Fruit fly (Drosophila melanogaster): ENCODE data around the gene PIG-P.

Gene PIG-P

DNA sequence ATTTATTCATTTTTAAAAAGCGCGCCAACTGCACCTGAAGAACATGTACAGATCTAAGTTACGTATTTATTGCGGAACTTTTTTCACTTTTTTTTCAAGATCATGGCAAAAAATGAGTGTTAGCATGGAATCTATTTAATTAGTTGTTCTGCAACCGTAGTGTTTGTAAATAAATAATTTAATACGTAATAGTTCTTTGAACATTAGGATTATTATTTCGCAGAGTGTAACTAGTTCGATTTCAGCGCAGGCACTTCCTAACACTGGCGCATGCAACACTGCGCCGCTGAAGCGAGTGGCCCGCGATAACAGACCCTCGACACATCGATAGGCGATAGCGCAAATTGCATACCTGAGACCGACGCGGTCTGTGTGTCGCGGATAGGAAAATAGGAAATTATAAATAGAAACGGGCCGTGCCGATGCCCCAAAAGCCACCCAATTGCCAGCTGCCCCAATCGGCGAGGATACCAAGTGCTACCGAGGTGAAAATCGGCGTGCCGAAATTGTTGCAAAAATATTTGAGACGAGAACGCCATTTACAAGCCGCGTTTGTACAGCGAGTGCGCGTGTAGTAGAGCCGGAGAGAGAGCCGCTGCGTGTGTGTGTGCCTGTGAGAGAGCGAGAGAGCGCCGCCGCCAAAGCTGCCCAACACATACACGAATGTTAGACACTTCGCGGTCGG, 16.5 kb downstream of the PIG-P start, which contains the start of gene gro (continued):
- TF ChIP-seq Gsc (GFP tag; IDR thresholded peaks at IDR 0.05) (no peak), Blimp-1 (GFP tag; optimal IDR thresholded peaks at IDR 0.05) (peak; percentile 55), CG31224 (GFP tag; IDR thresholded peaks at IDR 0.05) (no peak), CG1602 (GFP tag; optimal IDR thresholded peaks at IDR 0.05) (peak; percentile 60), CG2678 (tag; optimal IDR thresholded peaks at IDR 0.05) (peak; percentile 26), CG18764 (GFP tag; optimal IDR thresholded peaks at IDR 0.05) (peak; percentile 55), ash1 (GFP tag; optimal IDR thresholded peaks at IDR 0.05) (peak; percentile 36), D19A (tag; optimal IDR thresholded peaks at IDR 0.05) (peak; percentile 4), Max (GFP tag; optimal IDR thresholded peaks at IDR 0.05) (peak; percentile 74), fd64A (GFP tag; optimal IDR thresholded peaks at IDR 0.05) (no peak), usp (GFP tag; optimal IDR thresholded peaks at IDR 0.05) (no peak), CG9817 (tag; optimal IDR thresholded peaks at IDR 0.05) (peak; percentile 75), CG1832 (GFP tag; optimal IDR thresholded peaks at IDR 0.05) (no peak), CkIIα-i1 (GFP tag; IDR thresholded peaks at IDR 0.05) (no peak), TFAM (GFP tag; optimal IDR thresholded peaks at IDR 0.05) (no peak), CG17912 (GFP tag; optimal IDR thresholded peaks at IDR 0.05) (peak; percentile 73), Drgx (GFP tag; IDR thresholded peaks at IDR 0.05) (peak; percentile 25; the same call in 1 of the 2 replicates), CG10565 (GFP tag; optimal IDR thresholded peaks at IDR 0.05) (no peak), CG16779 (GFP tag; IDR thresholded peaks at IDR 0.05) (peak; percentile 75; the same call in 1 of the 2 replicates), inv (GFP tag; IDR thresholded peaks at IDR 0.05; ENCODE audit: partially characterized antibody) (peak; percentile 72), dysf (GFP tag; IDR thresholded peaks at IDR 0.05) (peak; percentile 84), C15 (GFP tag; IDR thresholded peaks at IDR 0.05) (no peak), al (GFP tag; IDR thresholded peaks at IDR 0.05) (peak; percentile 53), CG15514 (GFP tag; optimal IDR thresholded peaks at IDR 0.05) (peak; percentile 99), lola (GFP tag; optimal IDR thresholded peaks at IDR 0.05) (peak in 1 of 3 experiments; percentile 15), Trl (optimal IDR thresholded peaks at IDR 0.05) (peak; percentile 93 to 96), Trl (GFP tag; optimal IDR thresholded peaks at IDR 0.05) (peak; percentile 83), HLH54F (GFP tag; optimal IDR thresholded peaks at IDR 0.05) (peak; percentile 74), CG15269 (tag; optimal IDR thresholded peaks at IDR 0.05) (peak; percentile 58), CG15601 (tag; optimal IDR thresholded peaks at IDR 0.05) (peak; percentile 47), Sry-β (GFP tag; optimal IDR thresholded peaks at IDR 0.05) (peak; percentile 11), CG13624 (GFP tag; optimal IDR thresholded peaks at IDR 0.05) (peak; percentile 87), pnt (GFP tag; optimal IDR thresholded peaks at IDR 0.05) (peak; percentile 46), Dip2 (GFP tag; IDR thresholded peaks at IDR 0.05) (no peak), CG14965 (GFP tag; optimal IDR thresholded peaks at IDR 0.05; ENCODE audit: borderline replicate concordance) (no peak), eyg (GFP tag; optimal IDR thresholded peaks at IDR 0.05) (no peak), MESR4 (GFP tag; optimal IDR thresholded peaks at IDR 0.05) (peak; percentile 83), Lhr (GFP tag; optimal IDR thresholded peaks at IDR 0.05) (peak; percentile 84), CG3163 (GFP tag; optimal IDR thresholded peaks at IDR 0.05) (peak; percentile 65), dimm (GFP tag; IDR thresholded peaks at IDR 0.05) (0 out of 2 replicates have a peak, but pooled peaks have one; percentile 25), onecut (GFP tag; IDR thresholded peaks at IDR 0.05) (peak; percentile 66), ac (GFP tag; optimal IDR thresholded peaks at IDR 0.05) (no peak), tin (GFP tag; optimal IDR thresholded peaks at IDR 0.05) (peak; percentile 75), gfzf (GFP tag; optimal IDR thresholded peaks at IDR 0.05) (peak; percentile 40), CG13894 (tag; optimal IDR thresholded peaks at IDR 0.05) (peak; percentile 72), HLHmδ (GFP tag; optimal IDR thresholded peaks at IDR 0.05) (peak; percentile 89), amos (GFP tag; IDR thresholded peaks at IDR 0.05; ENCODE audit: partially characterized antibody) (peak; percentile 80), esg (GFP tag; conservative IDR thresholded peaks at IDR 0.05) (peak; percentile 52; the same call in 1 of the 2 replicates), CG2202 (tag; optimal IDR thresholded peaks at IDR 0.05) (peak; percentile 54)

Data from whole organism, embryonic.